Worm (Caenorhabditis elegans) whole organism, young adult: ENCODE data around the gene srt-23.

Experiments used
- F10E7.11 ChIP-seq: sonication (generic microtip); optimal IDR thresholded peaks from 2 replicates; lab custom pipeline; 2017; ENCODE audit warnings: mild to moderate bottlenecking, missing genetic modification characterization, moderate library complexity, missing compliant biosample characterization
- F49E8.2 ChIP-seq: sonication (generic microtip); optimal IDR thresholded peaks from 3 replicates; lab custom pipeline; 2017; ENCODE audit warnings: missing genetic modification characterization, mild to moderate bottlenecking, missing compliant biosample characterization, antibody characterized with exemption, moderate library complexity; ENCODE audit not compliant: insufficient read depth
- F57C9.4 ChIP-seq: sonication (generic microtip); optimal IDR thresholded peaks from 2 replicates; lab custom pipeline; 2017; ENCODE audit warnings: mild to moderate bottlenecking, missing genetic modification characterization, missing compliant biosample characterization
- T07F8.4 ChIP-seq: sonication (generic microtip); optimal IDR thresholded peaks from 2 replicates; lab custom pipeline; 2016; ENCODE audit warnings: mild to moderate bottlenecking, missing genetic modification characterization, moderate library complexity, missing compliant biosample characterization
- cebp-1 ChIP-seq, 2 experiments: fragments of 200-800 bp in 1 of 2; sonication (Bioruptor generic) in 1 of 2; sonication (generic microtip) in 1 of 2; IDR thresholded peaks in 1 of 2; optimal IDR thresholded peaks in 1 of 2; 2 replicates each; pipeline versions ENCODE4 v1.3.6 to Lab custom; 2017 to 2022; ENCODE audit warnings: missing compliant biosample characterization in 2 of 2, missing genetic modification characterization in 2 of 2, mild to moderate bottlenecking in 1 of 2, missing genetic modification reagents in 1 of 2, moderate library complexity in 1 of 2
- ceh-100 ChIP-seq: fragments of 200-800 bp; sonication (Bioruptor generic); IDR thresholded peaks from 2 replicates; pipeline ENCODE4 v1.3.6; 2022; ENCODE audit warnings: missing genetic modification reagents, missing genetic modification characterization, missing compliant biosample characterization
- ekl-4 ChIP-seq: fragments of 200-800 bp; sonication (Bioruptor generic); IDR thresholded peaks from 2 replicates; pipeline ENCODE4 v1.3.6; 2022; ENCODE audit warnings: missing genetic modification reagents, missing genetic modification characterization, missing compliant biosample characterization
- ets-4 ChIP-seq: fragments of 200-800 bp; sonication (Bioruptor generic); optimal IDR thresholded peaks from 2 replicates; lab custom pipeline; 2018; ENCODE audit warnings: mild to moderate bottlenecking, missing genetic modification characterization, missing compliant biosample characterization
- fkh-3 ChIP-seq: sonication (generic microtip); optimal IDR thresholded peaks from 2 replicates; lab custom pipeline; 2016; ENCODE audit warnings: mild to moderate bottlenecking, missing genetic modification characterization, missing compliant biosample characterization
- let-526 ChIP-seq: fragments of 200-800 bp; sonication (Bioruptor generic); IDR thresholded peaks from 2 replicates; pipeline ENCODE4 v1.3.6; 2022; ENCODE audit warnings: missing genetic modification reagents, missing genetic modification characterization, missing compliant biosample characterization
- madf-3 ChIP-seq: fragments of 200-800 bp; sonication (Bioruptor generic); IDR thresholded peaks from 2 replicates; pipeline ENCODE4 v1.3.6; 2022; ENCODE audit warnings: missing genetic modification reagents, missing genetic modification characterization, missing compliant biosample characterization
- nfyb-1 ChIP-seq: fragments of 200-800 bp; sonication (Bioruptor generic); IDR thresholded peaks from 2 replicates; pipeline ENCODE4 v1.3.6; 2022; ENCODE audit warnings: missing genetic modification reagents, missing genetic modification characterization, missing compliant biosample characterization
- rcor-1 ChIP-seq: fragments of 200-800 bp; sonication (Bioruptor generic); IDR thresholded peaks from 2 replicates; pipeline ENCODE4 v1.3.6; 2022; ENCODE audit warnings: missing genetic modification reagents, missing genetic modification characterization, missing compliant biosample characterization
- snpc-4 ChIP-seq, 5 experiments: fragments of 150-350 bp in 1 of 5; sonication (generic microtip) in 4 of 5; optimal IDR thresholded peaks; 2 replicates each; lab custom pipeline; 2014 to 2018; ENCODE audit warnings: missing genetic modification characterization in 5 of 5, missing biosample characterization in 3 of 5, antibody characterized with exemption in 2 of 5, mild to moderate bottlenecking in 2 of 5, missing compliant biosample characterization in 2 of 5, missing genotype in 2 of 5, moderate library complexity in 2 of 5, missing genetic modification reagents in 1 of 5

ce11 chrIV:754357-754972, 2.1 kb upstream of the srt-23 start:
- TF ChIP-seq nfyb-1 (GFP tag; lab: Robert Waterston, UW) = no peak
- no peak for TF ChIP-seq F49E8.2 (tag; lab: Kevin White, UChicago)
- no peak for TF ChIP-seq fkh-3 (tag; lab: Kevin White, UChicago)
- TF ChIP-seq let-526 (GFP tag; lab: Robert Waterston, UW) = no peak
- no peak for TF ChIP-seq ekl-4
- no peak for TF ChIP-seq snpc-4 (GFP tag; optimal IDR thresholded peaks at IDR 0.05; lab: Kevin White, UChicago)
- TF ChIP-seq snpc-4 (tag; optimal IDR thresholded peaks at IDR 0.05; lab: Kevin White, UChicago) = no peak
- no peak for TF ChIP-seq rcor-1 (GFP tag; lab: Robert Waterston, UW)
- no peak for TF ChIP-seq ets-4 (GFP tag; lab: Kevin White, UChicago)
- no peak for TF ChIP-seq T07F8.4 (tag; lab: Kevin White, UChicago)
- TF ChIP-seq cebp-1 (GFP tag; IDR thresholded peaks at IDR 0.05; lab: Robert Waterston, UW) = no peak
- TF ChIP-seq cebp-1 (tag; optimal IDR thresholded peaks at IDR 0.05; lab: Kevin White, UChicago) = no peak
- no peak for TF ChIP-seq madf-3 (GFP tag; lab: Robert Waterston, UW)
- TF ChIP-seq F57C9.4 (tag; lab: Kevin White, UChicago) = no peak
- no peak for TF ChIP-seq ceh-100 (GFP tag; lab: Robert Waterston, UW)
- TF ChIP-seq F10E7.11 (tag; lab: Kevin White, UChicago) = no peak
